Worm (Caenorhabditis elegans): ENCODE data around the gene tofu-2.

tofu-2 gene

DNA sequence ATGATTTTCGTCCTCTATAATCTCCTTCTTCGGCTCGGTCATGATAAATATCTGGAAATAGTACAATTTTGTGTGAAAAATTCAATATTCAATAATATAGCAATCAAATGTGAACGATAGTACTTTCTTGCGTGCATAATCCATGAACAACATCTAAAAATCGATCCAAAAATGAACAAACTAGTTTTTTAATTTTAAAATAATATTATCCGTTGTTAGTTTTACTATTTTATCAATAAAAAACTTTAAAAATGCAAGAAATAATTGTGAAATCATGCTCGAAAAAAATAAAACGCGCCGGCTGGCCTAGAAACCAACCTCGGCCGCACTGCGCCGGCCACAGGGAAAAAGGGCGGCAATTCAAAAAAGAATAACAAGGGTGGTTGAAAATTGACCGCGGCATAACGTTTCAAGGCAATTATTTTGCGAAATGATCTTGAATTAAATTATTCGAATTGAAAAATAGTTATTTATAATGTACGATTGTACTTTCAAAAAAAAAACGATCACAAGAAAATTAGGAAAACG, 33.6 kb upstream of the tofu-2 start, which contains the start of gene mys-1:
Gene mys-1 (minus strand): TSS at position 51 of the 528 bp plus-strand sequence.
- TF ChIP-seq madf-6 (GFP tag; IDR thresholded peaks at IDR 0.05) (peak; percentile 49), nhr-120 (GFP tag; IDR thresholded peaks at IDR 0.05) (no peak), lin-35 (GFP tag; optimal IDR thresholded peaks at IDR 0.05) (peak in 2 of 3 experiments; percentile 45 to 92), bed-2 (GFP tag; IDR thresholded peaks at IDR 0.05) (no peak), F55B11.4 (tag; optimal IDR thresholded peaks at IDR 0.05; ENCODE audit: borderline replicate concordance, insufficient read depth) (no peak), cebp-1 (GFP tag; IDR thresholded peaks at IDR 0.05) (no peak), cebp-1 (tag; optimal IDR thresholded peaks at IDR 0.05) (peak; percentile 70), tlf-1 (GFP tag; optimal IDR thresholded peaks at IDR 0.05) (no peak), K11D2.4 (GFP tag; IDR thresholded peaks at IDR 0.05) (0 out of 2 replicates have a peak, but pooled peaks have one; percentile 27), K12H6.12 (tag; optimal IDR thresholded peaks at IDR 0.05) (peak; percentile 10), dpl-1 (GFP tag; optimal IDR thresholded peaks at IDR 0.05) (peak; percentile 86), F10E7.11 (tag; optimal IDR thresholded peaks at IDR 0.05) (no peak), somi-1 (GFP tag; optimal IDR thresholded peaks at IDR 0.05) (no peak), F23B12.7 (tag; optimal IDR thresholded peaks at IDR 0.05; ENCODE audit: insufficient read depth) (peak; percentile 26), madf-10 (tag; optimal IDR thresholded peaks at IDR 0.05) (peak; percentile 11), let-607 (tag; optimal IDR thresholded peaks at IDR 0.05) (no peak), dox-1 (GFP tag; IDR thresholded peaks at IDR 0.05) (peak; percentile 51; the same call in 1 of the 2 replicates), attf-3 (GFP tag; conservative IDR thresholded peaks at IDR 0.05) (0 out of 2 replicates have a peak, but pooled peaks have one; percentile 42), ceh-27 (GFP tag; optimal IDR thresholded peaks at IDR 0.05) (peak; percentile 13), attf-5 (GFP tag; optimal IDR thresholded peaks at IDR 0.05) (peak; percentile 17), lin-54 (GFP tag; optimal IDR thresholded peaks at IDR 0.05) (peak; percentile 99), tbp1 (GFP tag; optimal IDR thresholded peaks at IDR 0.05) (peak; percentile 14), ztf-18 (tag; optimal IDR thresholded peaks at IDR 0.05) (peak; percentile 32), ZK185.1 (tag; optimal IDR thresholded peaks at IDR 0.05; ENCODE audit: poor library complexity, severe bottlenecking) (peak; percentile 61), efl-1 (GFP tag; optimal IDR thresholded peaks at IDR 0.05) (peak; percentile 79), mcd-1 (GFP tag; IDR thresholded peaks at IDR 0.05) (peak; percentile 66), rec-8 (tag; optimal IDR thresholded peaks at IDR 0.05) (peak in 1 of 2 experiments; percentile 16), unc-130 (GFP tag; optimal IDR thresholded peaks at IDR 0.05) (peak; percentile 56), lsl-1 (GFP tag; optimal IDR thresholded peaks at IDR 0.05) (peak; percentile 16), snpc-1.1 (tag; optimal IDR thresholded peaks at IDR 0.05; ENCODE audit: insufficient read depth) (no peak), snpc-4 (GFP tag; optimal IDR thresholded peaks at IDR 0.05) (peak; percentile 42), snpc-4 (tag; optimal IDR thresholded peaks at IDR 0.05) (peak in 1 of 4 experiments; percentile 7), gei-17 (GFP tag; optimal IDR thresholded peaks at IDR 0.05) (no peak), nhr-179 (tag; optimal IDR thresholded peaks at IDR 0.05) (no peak), him-1 (tag; optimal IDR thresholded peaks at IDR 0.05) (peak; percentile 9), egrh-3 (GFP tag; IDR thresholded peaks at IDR 0.05) (peak; percentile 6; the same call in 1 of the 2 replicates)

DNA sequence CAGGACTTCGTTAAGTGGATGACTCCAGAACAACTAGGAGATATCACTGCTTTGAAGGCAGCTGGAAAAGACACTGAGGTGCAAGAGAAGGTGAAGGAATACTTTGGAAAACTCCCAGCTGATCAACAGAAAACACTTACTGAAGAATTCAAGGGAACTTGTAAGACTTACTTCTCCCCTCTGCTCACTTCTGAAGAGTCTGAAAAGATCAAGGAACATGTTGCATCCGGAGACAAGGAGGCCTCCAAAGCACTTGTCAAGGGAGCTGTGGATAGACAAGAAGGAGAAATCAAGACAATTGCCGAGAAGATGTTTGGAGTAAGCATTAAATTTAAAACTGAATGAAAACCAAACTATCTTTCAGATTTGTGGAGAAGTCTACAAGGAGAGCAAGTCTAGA, 28.3 kb upstream of the tofu-2 start:
- TF ChIP-seq ceh-91 (GFP tag; IDR thresholded peaks at IDR 0.05) (no peak), lag-1 (GFP tag; IDR thresholded peaks at IDR 0.05) (no peak), cebp-1 (GFP tag; IDR thresholded peaks at IDR 0.05) (no peak), cebp-1 (tag; optimal IDR thresholded peaks at IDR 0.05) (no peak), F22D6.2 (tag; optimal IDR thresholded peaks at IDR 0.05) (no peak), sea-2 (GFP tag; IDR thresholded peaks at IDR 0.05) (no peak), hrde-1 (tag; optimal IDR thresholded peaks at IDR 0.05; ENCODE audit: borderline replicate concordance) (no peak), tbx-9 (tag; optimal IDR thresholded peaks at IDR 0.05; ENCODE audit: borderline replicate concordance) (no peak), B0019.2 (GFP tag; conservative IDR thresholded peaks at IDR 0.05) (no peak), ZK185.1 (tag; optimal IDR thresholded peaks at IDR 0.05; ENCODE audit: poor library complexity, severe bottlenecking) (no peak)

Data from whole organism, young adult.